Fruit fly (Drosophila melanogaster): ENCODE results near the gene CG9396.
A peak's percentile ranks its signal among the peaks of the same experiment; 100 is the strongest.

dm6 chr3R:9534125-9534496, 37.3 kb downstream of the CG9396 start:
- TF ChIP-seq zen (tag; optimal IDR thresholded peaks at IDR 0.05) (peak; percentile 82), seq (GFP tag; IDR thresholded peaks at IDR 0.05) (peak; percentile 82), Nf-YA (GFP tag; IDR thresholded peaks at IDR 0.05) (peak; percentile 84), fd96Cb (tag; optimal IDR thresholded peaks at IDR 0.05) (peak; percentile 96), Bdp1 (GFP tag; optimal IDR thresholded peaks at IDR 0.05) (peak; percentile 77), psq (GFP tag; optimal IDR thresholded peaks at IDR 0.05) (peak; percentile 72), NC2β (GFP tag; optimal IDR thresholded peaks at IDR 0.05) (peak; percentile 90), CG4424 (GFP tag; optimal IDR thresholded peaks at IDR 0.05) (peak; percentile 95), CG17912 (GFP tag; optimal IDR thresholded peaks at IDR 0.05) (peak; percentile 58), CG18599 (GFP tag; optimal IDR thresholded peaks at IDR 0.05) (peak; percentile 87), CG4617 (GFP tag; optimal IDR thresholded peaks at IDR 0.05; ENCODE audit: borderline replicate concordance) (peak; percentile 55), Pdp1 (GFP tag; optimal IDR thresholded peaks at IDR 0.05) (peak; percentile 87 to 91), Doc2 (GFP tag; IDR thresholded peaks at IDR 0.05) (peak; percentile 31; the same call in 1 of the 2 replicates)

Data from whole organism, embryonic.